Fruit fly (Drosophila melanogaster) whole organism, adult: ENCODE measurements around the gene GlyRS.

Experiments
- CG11617 ChIP-seq: fragments of 200-800 bp; sonication (Bioruptor generic); optimal IDR thresholded peaks from 2 replicates; lab custom pipeline; 2017; ENCODE audit warnings: mild to moderate bottlenecking, missing biosample characterization, missing genetic modification reagents, missing genetic modification characterization
- CG12768 ChIP-seq: fragments of 200-800 bp; sonication (Bioruptor generic); optimal IDR thresholded peaks from 2 replicates; lab custom pipeline; 2017; ENCODE audit warnings: missing biosample characterization, missing genetic modification characterization, mild to moderate bottlenecking, moderate library complexity, missing genetic modification reagents
- CG14711 ChIP-seq: fragments of 200-800 bp; sonication (Bioruptor generic); optimal IDR thresholded peaks from 2 replicates; lab custom pipeline; 2018; ENCODE audit warnings: missing biosample characterization, mild to moderate bottlenecking, missing genetic modification characterization, moderate library complexity
- CG1620 ChIP-seq: fragments of 200-800 bp; sonication (Bioruptor generic); optimal IDR thresholded peaks from 2 replicates; lab custom pipeline; 2016; ENCODE audit warnings: missing biosample characterization, missing genetic modification characterization
- CG33017 ChIP-seq: fragments of 200-800 bp; sonication (Bioruptor generic); optimal IDR thresholded peaks from 2 replicates; lab custom pipeline; 2018; ENCODE audit warnings: missing biosample characterization, mild to moderate bottlenecking, missing genetic modification characterization, moderate library complexity
- CG5204 ChIP-seq: fragments of 200-800 bp; sonication (Bioruptor generic); optimal IDR thresholded peaks from 2 replicates; lab custom pipeline; 2016; ENCODE audit warnings: missing biosample characterization, missing genetic modification characterization
- CG7045 ChIP-seq: fragments of 200-800 bp; sonication (Bioruptor generic); optimal IDR thresholded peaks from 2 replicates; lab custom pipeline; 2017; ENCODE audit warnings: missing biosample characterization, mild to moderate bottlenecking, missing genetic modification characterization
- CG7101 ChIP-seq: fragments of 200-800 bp; sonication (Bioruptor generic); optimal IDR thresholded peaks from 2 replicates; lab custom pipeline; 2018; ENCODE audit warnings: missing biosample characterization, mild to moderate bottlenecking, missing genetic modification characterization, moderate library complexity
- Clk ChIP-seq: fragments of 200-800 bp; sonication (Bioruptor generic); optimal IDR thresholded peaks from 2 replicates; lab custom pipeline; 2017; ENCODE audit warnings: missing biosample characterization, missing genetic modification characterization
- Crg-1 ChIP-seq: fragments of 200-800 bp; sonication (Bioruptor generic); optimal IDR thresholded peaks from 2 replicates; lab custom pipeline; 2016; ENCODE audit warnings: missing biosample characterization, missing genetic modification characterization
- Hr96 ChIP-seq: fragments of 200-800 bp; sonication (Bioruptor generic); optimal IDR thresholded peaks from 2 replicates; lab custom pipeline; 2016; ENCODE audit warnings: missing biosample characterization, missing genetic modification characterization
- Mnt ChIP-seq: fragments of 200-800 bp; sonication (Bioruptor generic); optimal IDR thresholded peaks from 2 replicates; lab custom pipeline; 2016; ENCODE audit warnings: missing biosample characterization, mild to moderate bottlenecking, missing genetic modification characterization
- bab1 ChIP-seq: fragments of 200-800 bp; sonication (Bioruptor generic); optimal IDR thresholded peaks from 3 replicates; lab custom pipeline; 2019; ENCODE audit warnings: missing biosample characterization, mild to moderate bottlenecking, missing genetic modification characterization, moderate library complexity
- cic ChIP-seq: fragments of 200-800 bp; sonication (Bioruptor generic); optimal IDR thresholded peaks from 2 replicates; lab custom pipeline; 2017; ENCODE audit warnings: missing biosample characterization, mild to moderate bottlenecking, missing genetic modification characterization, moderate library complexity
- cnc ChIP-seq, 2 experiments: fragments of >200 bp; optimal IDR thresholded peaks; 2 replicates each; lab custom pipeline; 2017
- kay ChIP-seq: fragments of 200-800 bp; sonication (Bioruptor generic); peaks from one replicate; lab custom pipeline; 2016; ENCODE audit warnings: missing biosample characterization, missing genetic modification characterization, borderline replicate concordance
- ovo ChIP-seq: fragments of 200-800 bp; sonication (Bioruptor generic); optimal IDR thresholded peaks from 2 replicates; lab custom pipeline; 2016; ENCODE audit warnings: missing biosample characterization, missing genetic modification characterization
- pad ChIP-seq: fragments of 200-800 bp; sonication (Bioruptor generic); optimal IDR thresholded peaks from 3 replicates; lab custom pipeline; 2017; ENCODE audit warnings: missing biosample characterization, missing genetic modification characterization, mild to moderate bottlenecking, moderate library complexity, missing genetic modification reagents
- tj ChIP-seq: fragments of 200-800 bp; sonication (Bioruptor generic); optimal IDR thresholded peaks from 3 replicates; lab custom pipeline; 2017; ENCODE audit warnings: missing biosample characterization, mild to moderate bottlenecking, missing genetic modification characterization, moderate library complexity
- toe ChIP-seq: fragments of 200-800 bp; sonication (Bioruptor generic); optimal IDR thresholded peaks from 2 replicates; lab custom pipeline; 2016; ENCODE audit warnings: missing biosample characterization, missing genetic modification characterization

The GlyRS gene

DNA sequence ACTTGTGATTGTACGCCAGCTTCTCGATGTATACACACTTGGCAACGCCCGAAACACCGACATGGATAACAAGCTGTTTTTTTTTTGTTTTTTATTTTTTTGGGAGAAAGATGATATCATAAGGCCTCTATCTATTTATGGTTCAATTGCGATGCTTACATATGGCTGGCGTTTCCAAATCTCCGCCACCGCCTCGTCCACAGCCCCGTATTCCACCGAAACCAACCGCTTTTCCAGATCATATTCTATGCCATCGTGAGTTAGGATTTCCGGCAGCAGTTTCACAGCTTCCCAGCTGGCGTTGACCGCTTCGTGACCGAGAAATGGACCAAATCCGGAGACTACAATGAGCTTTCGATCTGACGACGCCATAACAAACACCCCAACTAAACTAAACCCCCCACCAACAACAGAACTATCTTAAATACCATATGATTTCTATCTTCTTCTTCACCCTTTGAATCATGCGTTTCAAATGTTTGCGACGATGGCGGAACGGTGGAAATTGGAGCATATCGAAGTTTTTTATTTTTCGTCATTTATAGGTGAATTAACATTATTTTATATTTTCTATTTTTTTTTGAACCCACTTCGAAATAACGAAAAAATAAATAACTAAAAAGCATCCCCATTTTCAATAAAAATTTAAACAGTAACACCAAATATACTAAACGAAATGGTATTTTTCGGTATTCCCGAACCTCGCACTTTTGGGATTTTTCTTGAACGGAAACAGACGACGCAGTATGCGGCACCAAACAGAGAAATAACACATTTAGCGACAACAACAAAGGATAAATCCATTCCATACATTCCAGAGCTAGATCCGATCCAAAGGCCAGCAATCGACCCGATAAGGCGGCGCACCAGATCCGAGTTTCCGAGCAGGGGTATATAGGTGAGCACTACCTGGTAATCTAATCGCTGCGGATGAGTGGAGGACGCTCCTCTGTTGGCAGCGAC, 49.0 kb downstream of the GlyRS start, which contains the start of the genes CG32147 and Pex3:
CG32147 (minus strand) TSS at position 422 of the 963 bp plus-strand sequence.
Pex3 (plus strand) TSS at position 718 of the 963 bp plus-strand sequence.
- no peak for TF ChIP-seq cnc (optimal IDR thresholded peaks at IDR 0.05; lab: Kevin White, UChicago)
- no peak for TF ChIP-seq CG14711 (tag; lab: Kevin White, UChicago)
- TF ChIP-seq CG7045 = no peak
- no peak for TF ChIP-seq toe
- TF ChIP-seq kay (GFP tag; lab: Kevin White, UChicago) = peak; percentile 74
- TF ChIP-seq cic = no peak
- TF ChIP-seq Mnt (GFP tag; lab: Kevin White, UChicago) = peak; percentile 21
- TF ChIP-seq ovo = no peak
- no peak for TF ChIP-seq pad
- TF ChIP-seq CG7101 (tag; lab: Kevin White, UChicago) = no peak
- no peak for TF ChIP-seq CG33017
- no peak for TF ChIP-seq CG12768
- TF ChIP-seq tj (GFP tag; lab: Kevin White, UChicago) = peak; percentile 18
- TF ChIP-seq Clk (GFP tag; lab: Kevin White, UChicago) = no peak
- no peak for TF ChIP-seq Crg-1 (GFP tag; lab: Kevin White, UChicago)
- no peak for TF ChIP-seq CG5204 (GFP tag; lab: Kevin White, UChicago)
- peak; percentile 18 for TF ChIP-seq CG1620 (GFP tag; lab: Kevin White, UChicago)
- TF ChIP-seq CG11617 (GFP tag; lab: Kevin White, UChicago) = no peak
- TF ChIP-seq bab1 (GFP tag; lab: Kevin White, UChicago) = no peak
- TF ChIP-seq Hr96 = no peak

DNA sequence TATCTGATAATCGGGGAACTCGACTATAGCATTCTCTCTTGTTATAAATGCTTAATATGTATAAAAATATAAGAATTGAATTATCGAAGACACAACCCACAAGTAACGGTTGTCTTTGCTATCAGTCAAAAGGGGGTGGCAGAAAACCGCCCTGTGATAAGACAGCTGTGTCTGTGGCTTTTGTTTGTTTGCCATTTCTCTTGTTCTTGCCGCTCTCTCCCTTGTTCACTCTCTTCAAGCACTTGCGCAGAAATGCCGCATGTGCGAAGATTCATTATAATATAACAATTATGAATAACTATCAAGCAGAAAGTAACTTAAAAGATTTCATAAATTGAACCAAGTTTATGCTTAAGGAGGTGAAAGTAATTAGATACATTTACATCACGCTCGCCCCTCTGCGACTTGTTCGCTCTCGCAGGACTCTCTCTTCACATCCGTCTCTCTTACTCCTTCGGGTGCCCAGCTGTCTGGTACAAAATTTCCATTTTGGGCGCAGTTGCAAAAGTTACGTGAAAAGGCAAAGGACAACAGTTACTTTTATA, 51.8 kb downstream of the GlyRS start, which contains the start of gene FucTA:
FucTA (plus strand) TSS at position 495 of the 545 bp plus-strand sequence.
- TF ChIP-seq ovo (peak; percentile 25), toe (no peak)
